Worm (Caenorhabditis elegans) whole organism, early embryonic: ENCODE measurements around the gene F28H6.7.

ENCODE experiments used
- B0310.2 ChIP-seq: sonication (generic microtip); optimal IDR thresholded peaks from 2 replicates; lab custom pipeline; 2016; ENCODE audit warnings: mild to moderate bottlenecking, missing genetic modification characterization, missing compliant biosample characterization
- F13C5.2 ChIP-seq: sonication (generic microtip); optimal IDR thresholded peaks from 2 replicates; lab custom pipeline; 2017; ENCODE audit warnings: mild to moderate bottlenecking, missing genetic modification characterization, inconsistent platforms, missing compliant biosample characterization
- aly-1 ChIP-seq: sonication (generic microtip); optimal IDR thresholded peaks from 2 replicates; lab custom pipeline; 2016; ENCODE audit warnings: missing genetic modification characterization, missing compliant biosample characterization
- ama-1 ChIP-seq: fragments of 150-350 bp; optimal IDR thresholded peaks from 2 replicates; lab custom pipeline; 2014
- ceh-13 ChIP-seq: fragments of 200-800 bp; sonication (Bioruptor generic); optimal IDR thresholded peaks from 2 replicates; lab custom pipeline; 2018; ENCODE audit warnings: mild to moderate bottlenecking, missing genetic modification characterization, missing compliant biosample characterization
- ceh-36 ChIP-seq: sonication (generic microtip); optimal IDR thresholded peaks from 2 replicates; lab custom pipeline; 2016; ENCODE audit warnings: missing genetic modification characterization, inconsistent platforms, missing compliant biosample characterization
- ets-7 ChIP-seq: sonication (generic microtip); optimal IDR thresholded peaks from 2 replicates; lab custom pipeline; 2016; ENCODE audit warnings: missing genotype, missing genetic modification characterization, missing compliant biosample characterization
- flt-1 ChIP-seq: fragments of 200-800 bp; sonication (Bioruptor generic); IDR thresholded peaks from 2 replicates; pipeline ENCODE4 v1.3.6; 2022; ENCODE audit warnings: missing genetic modification characterization, missing compliant biosample characterization
- hmbx-1 ChIP-seq: sonication (generic microtip); optimal IDR thresholded peaks from 2 replicates; lab custom pipeline; 2016; ENCODE audit warnings: mild to moderate bottlenecking, missing genetic modification characterization, missing compliant biosample characterization
- hmg-4 ChIP-seq: fragments of 200-800 bp; sonication (Bioruptor generic); optimal IDR thresholded peaks from 2 replicates; lab custom pipeline; 2018; ENCODE audit warnings: mild to moderate bottlenecking, missing genetic modification characterization, missing compliant biosample characterization
- hnd-1 ChIP-seq: sonication (generic microtip); optimal IDR thresholded peaks from 2 replicates; lab custom pipeline; 2016; ENCODE audit warnings: missing genetic modification characterization, missing compliant biosample characterization
- pes-1 ChIP-seq: fragments of 200-800 bp; sonication (Bioruptor generic); IDR thresholded peaks from 2 replicates; pipeline ENCODE4 v1.3.6; 2022; ENCODE audit warnings: missing genetic modification reagents, missing genetic modification characterization, missing compliant biosample characterization
- scrt-1 ChIP-seq: fragments of 200-800 bp; sonication (Bioruptor generic); IDR thresholded peaks from 2 replicates; pipeline ENCODE4 v1.3.6; 2022; ENCODE audit warnings: missing genetic modification characterization, missing compliant biosample characterization
- sea-1 ChIP-seq: fragments of 200-800 bp; sonication (Bioruptor generic); conservative IDR thresholded peaks from 2 replicates; pipeline ENCODE4 v1.3.6; 2022; ENCODE audit warnings: missing genetic modification characterization, missing compliant biosample characterization
- tbx-11 ChIP-seq: fragments of 200-800 bp; sonication (Bioruptor generic); IDR thresholded peaks from 2 replicates; pipeline ENCODE4 v1.3.6; 2022; ENCODE audit warnings: missing genetic modification characterization, missing compliant biosample characterization
- tbx-37 ChIP-seq: fragments of 200-800 bp; sonication (Bioruptor generic); conservative IDR thresholded peaks from 2 replicates; pipeline ENCODE4 v1.3.6; 2022; ENCODE audit warnings: missing genetic modification reagents, missing genetic modification characterization, missing compliant biosample characterization
- tra-4 ChIP-seq: sonication (generic microtip); optimal IDR thresholded peaks from 2 replicates; lab custom pipeline; 2017; ENCODE audit warnings: missing genetic modification characterization, missing compliant biosample characterization

F28H6.7 gene

DNA sequence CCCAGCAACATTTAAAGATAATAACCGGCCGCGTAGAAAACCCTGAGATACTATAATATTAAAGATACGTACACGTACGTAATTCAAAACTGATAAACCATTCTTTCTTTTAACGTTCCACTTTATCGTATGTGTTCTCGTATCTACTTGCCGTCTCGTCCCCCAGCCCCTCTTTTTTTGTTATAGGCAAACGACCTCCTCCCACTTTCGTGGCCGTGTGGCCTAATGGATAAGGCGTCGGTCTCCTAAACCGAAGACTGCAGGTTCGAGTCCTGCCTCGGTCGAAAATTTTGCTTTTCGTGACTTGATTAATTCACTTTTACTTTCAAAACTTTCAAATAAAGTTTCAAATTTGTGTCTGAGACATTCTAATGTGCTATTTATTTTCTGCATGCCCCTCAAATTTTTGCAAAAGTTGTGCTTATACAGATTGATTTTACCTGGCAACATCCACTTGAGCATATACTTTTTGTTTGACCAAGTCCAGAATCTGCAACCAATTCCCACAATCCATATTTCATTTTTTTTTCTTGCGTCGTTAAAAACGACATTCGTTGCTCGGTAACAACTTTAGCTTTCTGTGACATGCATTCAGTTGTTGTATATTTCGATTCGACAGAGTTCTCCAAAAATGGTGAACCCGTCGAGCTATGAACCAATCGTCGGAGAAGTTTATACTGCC, at the start of gene F28H6.7:
Gene F28H6.7 (plus strand): TSS at position 632 of the 682 bp plus-strand sequence.
- TF ChIP-seq tra-4 (tag; lab: Kevin White, UChicago), result peak; percentile 87
- TF ChIP-seq ama-1 (lab: Kevin White, UChicago), result no peak
- peak; percentile 95 for TF ChIP-seq F13C5.2
- TF ChIP-seq B0310.2, result peak; percentile 93
- TF ChIP-seq pes-1 (GFP tag; lab: Robert Waterston, UW), result peak; percentile 98
- TF ChIP-seq tbx-11 (GFP tag; lab: Robert Waterston, UW), result peak; percentile 96
- peak; percentile 97 for TF ChIP-seq scrt-1 (GFP tag; lab: Robert Waterston, UW)
- TF ChIP-seq hnd-1 (tag; lab: Kevin White, UChicago), result peak; percentile 90
- TF ChIP-seq hmg-4 (GFP tag; lab: Kevin White, UChicago), result peak; percentile 96
- peak; percentile 93 for TF ChIP-seq aly-1 (tag; lab: Kevin White, UChicago)
- TF ChIP-seq tbx-37 (GFP tag; lab: Robert Waterston, UW), result peak; percentile 98
- peak; percentile 90 for TF ChIP-seq ets-7 (tag; lab: Kevin White, UChicago)
- peak; percentile 97 for TF ChIP-seq flt-1 (GFP tag; lab: Robert Waterston, UW)
- TF ChIP-seq ceh-13 (GFP tag; lab: Kevin White, UChicago), result peak; percentile 95
- TF ChIP-seq sea-1 (GFP tag; lab: Robert Waterston, UW), result peak; percentile 95
- TF ChIP-seq hmbx-1 (tag; lab: Kevin White, UChicago), result peak; percentile 85
- peak; percentile 95 for TF ChIP-seq ceh-36 (tag; lab: Kevin White, UChicago)

DNA sequence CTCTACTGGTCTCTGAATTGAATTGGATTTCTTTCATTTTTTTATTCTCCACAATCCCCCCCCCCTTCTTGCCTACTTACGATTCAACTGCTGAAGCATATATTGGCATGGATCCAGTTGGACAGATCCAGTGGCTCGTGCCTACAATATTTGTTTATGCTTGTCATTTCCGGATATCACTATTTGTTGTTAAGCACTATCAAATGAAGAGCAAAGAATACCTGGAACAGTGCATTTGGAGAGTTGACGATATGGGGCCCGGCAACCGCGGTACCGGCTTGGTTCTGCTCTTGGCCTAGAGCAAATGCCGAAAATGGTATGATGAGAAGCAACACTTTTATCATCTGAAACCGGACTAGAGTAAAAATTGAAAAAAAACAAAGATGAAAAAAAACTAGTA, 48.3 kb upstream of the F28H6.7 start, which contains the start of gene lgc-21:
Gene lgc-21 (minus strand): TSS at position 344 of the 400 bp plus-strand sequence.
- TF ChIP-seq tbx-11 (GFP tag; lab: Robert Waterston, UW) (no peak), scrt-1 (GFP tag; lab: Robert Waterston, UW) (no peak), hmg-4 (GFP tag; lab: Kevin White, UChicago) (no peak), flt-1 (GFP tag; lab: Robert Waterston, UW) (no peak), F13C5.2 (no peak), tra-4 (tag; lab: Kevin White, UChicago) (no peak), pes-1 (GFP tag; lab: Robert Waterston, UW) (no peak), tbx-37 (GFP tag; lab: Robert Waterston, UW) (no peak), ceh-36 (tag; lab: Kevin White, UChicago) (no peak), hnd-1 (tag; lab: Kevin White, UChicago) (no peak), ets-7 (tag; lab: Kevin White, UChicago) (no peak), B0310.2 (no peak), hmbx-1 (tag; lab: Kevin White, UChicago) (no peak), aly-1 (tag; lab: Kevin White, UChicago) (no peak), sea-1 (GFP tag; lab: Robert Waterston, UW) (no peak), ama-1 (lab: Kevin White, UChicago) (no peak), ceh-13 (GFP tag; lab: Kevin White, UChicago) (no peak)

DNA sequence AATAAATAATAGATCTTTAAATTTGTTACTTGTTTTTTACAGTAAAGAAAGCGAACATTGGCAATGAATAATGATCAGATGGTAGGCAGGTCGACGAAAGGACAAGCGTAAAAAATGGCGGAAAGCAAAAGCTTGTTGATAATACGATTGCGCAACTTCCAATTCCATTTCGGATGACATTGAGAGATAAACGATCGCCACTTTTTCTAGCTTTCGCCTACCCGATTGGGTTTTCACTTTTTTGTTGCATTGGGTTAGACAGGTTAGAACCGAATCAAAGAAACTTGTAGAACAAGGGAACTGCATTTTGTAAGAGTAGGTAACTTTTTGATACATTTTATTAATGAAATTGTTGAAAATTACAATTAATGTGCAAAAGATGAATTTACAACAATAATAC, 46.4 kb upstream of the F28H6.7 start:
- TF ChIP-seq ets-7 (tag; lab: Kevin White, UChicago), result no peak
- TF ChIP-seq scrt-1 (GFP tag; lab: Robert Waterston, UW), result no peak
- TF ChIP-seq pes-1 (GFP tag; lab: Robert Waterston, UW), result no peak
- TF ChIP-seq hnd-1 (tag; lab: Kevin White, UChicago), result no peak
- TF ChIP-seq aly-1 (tag; lab: Kevin White, UChicago), result no peak
- no peak for TF ChIP-seq hmg-4 (GFP tag; lab: Kevin White, UChicago)
- no peak for TF ChIP-seq ceh-13 (GFP tag; lab: Kevin White, UChicago)
- TF ChIP-seq sea-1 (GFP tag; lab: Robert Waterston, UW), result no peak
- no peak for TF ChIP-seq B0310.2
- no peak for TF ChIP-seq tbx-11 (GFP tag; lab: Robert Waterston, UW)
- TF ChIP-seq hmbx-1 (tag; lab: Kevin White, UChicago), result no peak
- TF ChIP-seq tra-4 (tag; lab: Kevin White, UChicago), result no peak
- no peak for TF ChIP-seq tbx-37 (GFP tag; lab: Robert Waterston, UW)
- TF ChIP-seq ceh-36 (tag; lab: Kevin White, UChicago), result no peak
- no peak for TF ChIP-seq F13C5.2
- no peak for TF ChIP-seq ama-1 (lab: Kevin White, UChicago)
- no peak for TF ChIP-seq flt-1 (GFP tag; lab: Robert Waterston, UW)

DNA sequence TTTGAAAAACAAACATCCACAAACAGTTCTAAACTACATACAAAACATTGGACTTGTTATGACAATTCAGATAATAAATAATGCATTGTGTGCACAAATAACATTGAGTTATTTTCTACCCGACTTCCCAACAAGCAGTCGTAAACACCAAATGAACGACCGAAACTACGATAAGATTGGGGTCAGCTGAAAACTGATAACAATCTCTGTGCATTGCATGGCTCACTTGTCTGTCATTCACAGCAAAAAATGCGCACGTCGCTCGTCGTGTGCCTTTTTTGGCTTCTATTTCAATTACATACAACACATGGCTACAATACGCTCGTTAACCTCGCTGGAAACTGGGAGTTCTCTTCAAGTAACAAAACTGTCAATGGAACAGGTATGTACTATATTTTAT, 45.0 kb upstream of the F28H6.7 start, which contains the start of gene C33G3.4:
Gene C33G3.4 (plus strand): TSS at position 213 of the 400 bp plus-strand sequence.
- no peak for TF ChIP-seq aly-1 (tag; lab: Kevin White, UChicago)
- no peak for TF ChIP-seq tbx-37 (GFP tag; lab: Robert Waterston, UW)
- no peak for TF ChIP-seq hmbx-1 (tag; lab: Kevin White, UChicago)
- no peak for TF ChIP-seq tra-4 (tag; lab: Kevin White, UChicago)
- TF ChIP-seq scrt-1 (GFP tag; lab: Robert Waterston, UW), result no peak
- no peak for TF ChIP-seq sea-1 (GFP tag; lab: Robert Waterston, UW)
- no peak for TF ChIP-seq F13C5.2
- TF ChIP-seq ets-7 (tag; lab: Kevin White, UChicago), result no peak
- TF ChIP-seq pes-1 (GFP tag; lab: Robert Waterston, UW), result no peak
- no peak for TF ChIP-seq ceh-13 (GFP tag; lab: Kevin White, UChicago)
- no peak for TF ChIP-seq ceh-36 (tag; lab: Kevin White, UChicago)
- TF ChIP-seq B0310.2, result no peak
- TF ChIP-seq tbx-11 (GFP tag; lab: Robert Waterston, UW), result no peak
- TF ChIP-seq hnd-1 (tag; lab: Kevin White, UChicago), result no peak
- no peak for TF ChIP-seq ama-1 (lab: Kevin White, UChicago)
- TF ChIP-seq flt-1 (GFP tag; lab: Robert Waterston, UW), result no peak
- TF ChIP-seq hmg-4 (GFP tag; lab: Kevin White, UChicago), result no peak

DNA sequence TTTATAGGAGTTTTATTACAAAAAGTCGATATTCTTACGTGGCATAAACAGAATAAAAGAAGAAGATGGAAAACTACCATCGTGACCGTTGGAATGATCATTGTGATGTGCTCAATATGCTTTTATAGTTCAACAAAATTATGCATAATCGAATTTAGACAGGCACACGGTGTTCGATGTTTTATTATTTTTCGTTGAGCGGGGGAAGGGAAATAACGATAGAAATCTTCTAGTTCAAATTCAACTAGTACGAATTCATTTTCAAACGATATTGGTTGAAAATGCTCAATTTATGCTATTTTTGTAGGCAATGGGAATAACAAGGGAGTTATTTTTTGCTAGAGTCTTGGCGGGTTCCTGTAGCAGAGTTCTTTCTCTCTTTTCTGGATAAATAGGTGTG, 37.3 kb upstream of the F28H6.7 start, which contains the start of gene C33G3.5:
Gene C33G3.5 (minus strand): TSS at position 101 of the 400 bp plus-strand sequence.
- TF ChIP-seq ceh-13 (GFP tag; lab: Kevin White, UChicago) (no peak), ama-1 (lab: Kevin White, UChicago) (no peak), ceh-36 (tag; lab: Kevin White, UChicago) (no peak), hnd-1 (tag; lab: Kevin White, UChicago) (no peak), tra-4 (tag; lab: Kevin White, UChicago) (no peak), flt-1 (GFP tag; lab: Robert Waterston, UW) (no peak), F13C5.2 (no peak), hmbx-1 (tag; lab: Kevin White, UChicago) (no peak), tbx-11 (GFP tag; lab: Robert Waterston, UW) (no peak), pes-1 (GFP tag; lab: Robert Waterston, UW) (no peak), B0310.2 (no peak)
